Worm (Caenorhabditis elegans): ENCODE data around the gene clec-223.

The clec-223 gene

DNA sequence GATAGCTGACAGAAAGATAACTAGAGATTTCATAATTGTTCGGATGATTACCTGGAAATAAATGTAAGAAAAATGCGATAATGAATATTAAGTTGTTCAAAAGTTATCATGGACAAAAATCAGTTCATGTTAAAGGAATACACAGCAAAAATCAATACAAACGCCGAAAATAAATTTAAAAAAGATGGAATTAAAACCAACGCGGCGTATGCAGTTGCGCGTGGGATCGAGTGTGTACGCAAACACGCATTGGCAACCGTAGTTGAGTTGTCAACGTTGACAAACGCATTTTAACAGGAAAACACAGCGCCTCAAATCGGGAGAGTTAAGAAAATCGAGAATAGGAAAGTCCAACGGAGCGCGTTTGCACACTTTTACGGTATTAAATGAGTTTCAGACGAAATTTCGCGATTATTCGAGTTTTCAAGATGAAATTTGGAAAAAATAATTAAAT, 54.0 kb downstream of the clec-223 start, which contains the start of gene tmed-10:
TSS of gene tmed-10 (minus strand) at position 51 of the 454 bp plus-strand sequence.
- TF ChIP-seq unc-120 (tag; optimal IDR thresholded peaks at IDR 0.05; ENCODE audit: poor library complexity, severe bottlenecking) (peak; percentile 12), lin-32 (GFP tag; optimal IDR thresholded peaks at IDR 0.05) (no peak), M03D4.4 (tag; optimal IDR thresholded peaks at IDR 0.05) (no peak), nhr-28 (tag; optimal IDR thresholded peaks at IDR 0.05) (no peak), mep-1 (tag; optimal IDR thresholded peaks at IDR 0.05) (peak; percentile 34), flh-1 (GFP tag; optimal IDR thresholded peaks at IDR 0.05) (no peak), ceh-83 (GFP tag; optimal IDR thresholded peaks at IDR 0.05) (no peak), nhr-76 (tag; optimal IDR thresholded peaks at IDR 0.05) (no peak), ces-1 (GFP tag; optimal IDR thresholded peaks at IDR 0.05) (peak; percentile 70), ceh-43 (GFP tag; optimal IDR thresholded peaks at IDR 0.05) (no peak), lsy-2 (tag; optimal IDR thresholded peaks at IDR 0.05) (peak; percentile 88), pha-4 (tag; optimal IDR thresholded peaks at IDR 0.05) (peak; percentile 6), hlh-1 (tag; optimal IDR thresholded peaks at IDR 0.05) (peak; percentile 22), lin-13 (tag; optimal IDR thresholded peaks at IDR 0.05) (peak; percentile 6)
